Worm (Caenorhabditis elegans): ENCODE measurements around the gene F25B3.2.

F25B3.2 gene

ce11 chrV:9615725-9616124 is 38.6 kb downstream of the F25B3.2 start, which contains the start of gene pqn-63:
Gene pqn-63 (plus strand): TSS chrV:9616031.
- no peak for TF ChIP-seq snpc-4 (tag; optimal IDR thresholded peaks at IDR 0.05)
- TF ChIP-seq unc-62 (GFP tag; optimal IDR thresholded peaks at IDR 0.05): no peak
- TF ChIP-seq nhr-237 (tag; optimal IDR thresholded peaks at IDR 0.05): no peak
- TF ChIP-seq tbx-8 (GFP tag; optimal IDR thresholded peaks at IDR 0.05): no peak
- no peak for TF ChIP-seq lsy-2 (tag; optimal IDR thresholded peaks at IDR 0.05)
- no peak for TF ChIP-seq ham-2 (GFP tag; optimal IDR thresholded peaks at IDR 0.05)
- TF ChIP-seq cnd-1 (tag; optimal IDR thresholded peaks at IDR 0.05): no peak
- no peak for TF ChIP-seq ceh-43 (GFP tag; optimal IDR thresholded peaks at IDR 0.05)
- TF ChIP-seq nhr-28 (tag; optimal IDR thresholded peaks at IDR 0.05): no peak

ce11 chrV:9616130-9616529 is 39.0 kb downstream of the F25B3.2 start:
- TF ChIP-seq ceh-39 (tag; optimal IDR thresholded peaks at IDR 0.05) (no peak), unc-39 (tag; optimal IDR thresholded peaks at IDR 0.05) (no peak)

DNA sequence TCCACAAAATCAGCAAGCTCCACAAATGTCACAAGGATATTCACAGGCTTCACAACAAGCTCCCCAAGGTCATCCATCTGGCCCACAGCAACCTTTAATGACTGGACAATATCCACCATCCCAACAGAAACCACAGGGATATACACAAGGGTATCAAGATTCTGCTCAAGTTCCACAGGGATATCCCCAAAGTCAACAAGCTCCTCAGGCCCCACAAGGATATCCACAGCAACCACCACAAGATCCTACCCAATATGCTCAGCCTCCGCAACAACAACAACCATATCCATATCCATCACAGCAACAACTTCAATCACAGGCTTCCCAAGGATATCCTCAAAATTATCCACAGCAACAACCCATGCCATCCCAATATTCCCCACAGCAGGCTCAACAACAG is 39.6 kb downstream of the F25B3.2 start:
- TF ChIP-seq lsy-2 (tag; optimal IDR thresholded peaks at IDR 0.05) (no peak), ceh-39 (tag; optimal IDR thresholded peaks at IDR 0.05) (no peak), ham-2 (GFP tag; optimal IDR thresholded peaks at IDR 0.05) (no peak), ces-1 (GFP tag; optimal IDR thresholded peaks at IDR 0.05) (no peak), blmp-1 (tag; optimal IDR thresholded peaks at IDR 0.05) (no peak), tbx-8 (GFP tag; optimal IDR thresholded peaks at IDR 0.05) (no peak), zip-8 (tag; optimal IDR thresholded peaks at IDR 0.05) (no peak), mls-2 (tag; optimal IDR thresholded peaks at IDR 0.05) (no peak), unc-62 (GFP tag; optimal IDR thresholded peaks at IDR 0.05) (no peak), ceh-43 (GFP tag; optimal IDR thresholded peaks at IDR 0.05) (no peak), bed-3 (GFP tag; optimal IDR thresholded peaks at IDR 0.05) (no peak), cnd-1 (tag; optimal IDR thresholded peaks at IDR 0.05) (no peak), sem-2 (GFP tag; optimal IDR thresholded peaks at IDR 0.05) (no peak), nhr-76 (tag; optimal IDR thresholded peaks at IDR 0.05) (no peak), drap-1 (GFP tag; optimal IDR thresholded peaks at IDR 0.05) (no peak), ztf-11 (tag; optimal IDR thresholded peaks at IDR 0.05) (no peak), nhr-2 (tag; optimal IDR thresholded peaks at IDR 0.05) (no peak), nhr-12 (tag; optimal IDR thresholded peaks at IDR 0.05) (no peak)

DNA sequence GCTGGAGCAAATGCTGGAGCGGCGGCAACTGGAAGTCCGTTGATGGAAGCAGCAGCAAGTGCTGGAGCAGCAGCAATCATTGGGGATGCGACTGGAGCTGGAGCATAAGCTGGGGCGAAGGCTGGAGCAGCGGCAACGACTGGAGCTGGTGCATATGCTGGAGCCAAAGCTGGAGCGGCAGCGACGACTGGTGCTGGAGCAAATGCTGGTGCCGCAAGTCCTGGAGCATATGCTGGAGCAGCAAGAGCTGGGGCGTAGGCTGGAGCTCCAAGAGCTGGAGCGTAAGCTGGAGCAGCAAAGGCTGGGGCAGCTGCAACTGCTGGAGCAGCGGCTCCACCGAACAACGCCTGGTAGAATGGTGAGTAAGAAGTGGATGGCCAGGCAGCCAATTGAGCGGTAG is 41.3 kb downstream of the F25B3.2 start:
- TF ChIP-seq lin-13 (tag; optimal IDR thresholded peaks at IDR 0.05): no peak
- no peak for TF ChIP-seq ceh-43 (GFP tag; optimal IDR thresholded peaks at IDR 0.05)
- no peak for TF ChIP-seq ceh-83 (GFP tag; optimal IDR thresholded peaks at IDR 0.05)
- no peak for TF ChIP-seq drap-1 (GFP tag; optimal IDR thresholded peaks at IDR 0.05)
- TF ChIP-seq lsy-2 (tag; optimal IDR thresholded peaks at IDR 0.05): no peak
- no peak for TF ChIP-seq blmp-1 (tag; optimal IDR thresholded peaks at IDR 0.05)
- no peak for TF ChIP-seq elt-3 (tag; optimal IDR thresholded peaks at IDR 0.05)
- no peak for TF ChIP-seq unc-39 (tag; optimal IDR thresholded peaks at IDR 0.05)
- no peak for TF ChIP-seq ces-1 (GFP tag; optimal IDR thresholded peaks at IDR 0.05)
- TF ChIP-seq mls-2 (tag; optimal IDR thresholded peaks at IDR 0.05): no peak
- no peak for TF ChIP-seq M03D4.4 (tag; optimal IDR thresholded peaks at IDR 0.05)

DNA sequence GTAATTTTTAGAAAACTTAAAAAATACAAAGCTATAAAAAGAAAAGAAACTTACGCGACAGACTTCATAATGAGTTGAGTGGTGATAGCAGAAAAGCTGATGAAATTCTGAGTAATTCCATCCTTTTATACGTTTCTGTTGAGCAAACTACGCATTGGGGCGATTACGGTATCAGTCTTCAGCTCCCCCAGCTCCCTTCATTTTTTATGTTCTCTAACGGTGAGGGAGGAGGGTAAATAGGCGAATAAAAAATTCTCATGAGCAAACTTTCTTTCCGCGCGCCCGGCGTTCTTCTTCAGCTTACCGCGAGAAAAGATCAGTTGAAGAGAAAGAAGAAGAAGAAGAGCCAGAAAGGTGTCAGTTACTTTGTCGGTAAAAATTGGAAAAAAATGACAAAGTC is 41.8 kb downstream of the F25B3.2 start, which contains the start of gene idpc-7:
idpc-7 (minus strand) TSS at position 101 of the 400 bp plus-strand sequence.
- TF ChIP-seq nhr-28 (tag; optimal IDR thresholded peaks at IDR 0.05) (no peak), bed-3 (GFP tag; optimal IDR thresholded peaks at IDR 0.05) (no peak), flh-1 (GFP tag; optimal IDR thresholded peaks at IDR 0.05) (no peak), ces-1 (GFP tag; optimal IDR thresholded peaks at IDR 0.05) (no peak), ham-2 (GFP tag; optimal IDR thresholded peaks at IDR 0.05) (no peak), zip-8 (tag; optimal IDR thresholded peaks at IDR 0.05) (no peak), cnd-1 (tag; optimal IDR thresholded peaks at IDR 0.05) (no peak), hlh-1 (tag; optimal IDR thresholded peaks at IDR 0.05) (no peak), sptf-1 (tag; optimal IDR thresholded peaks at IDR 0.05) (no peak), mep-1 (tag; optimal IDR thresholded peaks at IDR 0.05) (no peak)

DNA sequence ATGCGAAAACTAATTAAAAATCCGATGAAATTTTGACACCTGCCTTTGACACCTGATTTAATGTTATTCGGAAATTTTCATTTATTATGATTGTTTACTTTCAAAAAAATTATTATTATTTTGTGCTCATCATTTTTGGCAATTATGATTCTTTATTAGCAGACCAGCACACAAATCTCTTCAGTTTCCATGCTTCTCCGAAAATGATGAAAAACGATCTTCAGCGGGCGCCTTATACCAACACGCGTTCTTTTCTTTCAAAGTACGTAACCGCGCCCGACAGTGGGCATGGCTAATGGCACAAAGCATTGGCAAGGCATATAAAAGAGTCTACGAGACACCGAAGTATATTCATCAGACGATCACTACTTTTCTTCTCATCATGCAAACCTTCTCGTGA is 42.8 kb downstream of the F25B3.2 start, which contains the start of gene idpc-6:
idpc-6 (plus strand) TSS at position 301 of the 400 bp plus-strand sequence.
- no peak for TF ChIP-seq ham-2 (GFP tag; optimal IDR thresholded peaks at IDR 0.05)
- no peak for TF ChIP-seq unc-62 (GFP tag; optimal IDR thresholded peaks at IDR 0.05)
- no peak for TF ChIP-seq nhr-237 (tag; optimal IDR thresholded peaks at IDR 0.05)
- TF ChIP-seq tbx-8 (GFP tag; optimal IDR thresholded peaks at IDR 0.05): no peak
- no peak for TF ChIP-seq nhr-2 (tag; optimal IDR thresholded peaks at IDR 0.05)
- no peak for TF ChIP-seq lsy-2 (tag; optimal IDR thresholded peaks at IDR 0.05)
- no peak for TF ChIP-seq hlh-1 (tag; optimal IDR thresholded peaks at IDR 0.05)
- no peak for TF ChIP-seq cnd-1 (tag; optimal IDR thresholded peaks at IDR 0.05)
- TF ChIP-seq ceh-83 (GFP tag; optimal IDR thresholded peaks at IDR 0.05): no peak
- no peak for TF ChIP-seq ces-1 (GFP tag; optimal IDR thresholded peaks at IDR 0.05)
- TF ChIP-seq ceh-39 (tag; optimal IDR thresholded peaks at IDR 0.05): no peak
- no peak for TF ChIP-seq bed-3 (GFP tag; optimal IDR thresholded peaks at IDR 0.05)
- TF ChIP-seq mep-1 (tag; optimal IDR thresholded peaks at IDR 0.05): no peak
- TF ChIP-seq unc-120 (tag; optimal IDR thresholded peaks at IDR 0.05; ENCODE audit: poor library complexity, severe bottlenecking): no peak

All from whole organism, mixed stage, embryonic.